Worm (Caenorhabditis elegans) whole organism, late embryonic: ENCODE results near the gene wdr-48.

Experiments used
- C38D4.7 ChIP-seq: fragments of 200-800 bp; sonication (Bioruptor generic); optimal IDR thresholded peaks from 2 replicates; lab custom pipeline; 2018; ENCODE audit warnings: mild to moderate bottlenecking, missing genetic modification characterization, moderate library complexity, missing compliant biosample characterization
- F13H6.1 ChIP-seq: sonication (generic microtip); optimal IDR thresholded peaks from 2 replicates; lab custom pipeline; 2016; ENCODE audit warnings: missing genetic modification characterization, missing compliant biosample characterization
- K02D7.2 ChIP-seq: sonication (generic microtip); optimal IDR thresholded peaks from 2 replicates; lab custom pipeline; 2017; ENCODE audit warnings: mild to moderate bottlenecking, missing genetic modification characterization, missing compliant biosample characterization
- K09A11.1 ChIP-seq: sonication (generic microtip); optimal IDR thresholded peaks from 2 replicates; lab custom pipeline; 2017; ENCODE audit warnings: antibody characterized with exemption, mild to moderate bottlenecking, missing genetic modification characterization, missing compliant biosample characterization; ENCODE audit not compliant: insufficient read depth
- T23F11.4 ChIP-seq: fragments of 200-800 bp; sonication (Bioruptor generic); optimal IDR thresholded peaks from 2 replicates; lab custom pipeline; 2018; ENCODE audit warnings: mild to moderate bottlenecking, missing genetic modification characterization, missing compliant biosample characterization
- Y22D7AL.16 ChIP-seq: sonication (generic microtip); optimal IDR thresholded peaks from 2 replicates; lab custom pipeline; 2016; ENCODE audit warnings: missing genetic modification characterization, missing compliant biosample characterization
- ceh-18 ChIP-seq: sonication (generic microtip); optimal IDR thresholded peaks from 2 replicates; lab custom pipeline; 2016; ENCODE audit warnings: missing genetic modification characterization, missing compliant biosample characterization
- ceh-19 ChIP-seq: fragments of 200-800 bp; sonication (Bioruptor generic); optimal IDR thresholded peaks from 2 replicates; lab custom pipeline; 2018; ENCODE audit warnings: mild to moderate bottlenecking, missing genetic modification characterization, missing compliant biosample characterization
- ceh-2 ChIP-seq: sonication (generic microtip); optimal IDR thresholded peaks from 2 replicates; lab custom pipeline; 2016; ENCODE audit warnings: missing genotype, missing genetic modification characterization, missing compliant biosample characterization
- ceh-22 ChIP-seq: sonication (generic microtip); optimal IDR thresholded peaks from 2 replicates; lab custom pipeline; 2017; ENCODE audit warnings: missing biosample characterization, missing genetic modification characterization
- ceh-24 ChIP-seq: sonication (generic microtip); optimal IDR thresholded peaks from 2 replicates; lab custom pipeline; 2016; ENCODE audit warnings: mild to moderate bottlenecking, missing genetic modification characterization, missing compliant biosample characterization
- ceh-34 ChIP-seq: sonication (generic microtip); optimal IDR thresholded peaks from 2 replicates; lab custom pipeline; 2016; ENCODE audit warnings: mild to moderate bottlenecking, missing genetic modification characterization, missing compliant biosample characterization
- ceh-6 ChIP-seq: fragments of 200-800 bp; sonication (Bioruptor generic); optimal IDR thresholded peaks from 2 replicates; lab custom pipeline; 2018; ENCODE audit warnings: mild to moderate bottlenecking, missing genetic modification characterization, missing compliant biosample characterization
- dmd-4 ChIP-seq: sonication (generic microtip); optimal IDR thresholded peaks from 2 replicates; lab custom pipeline; 2016; ENCODE audit warnings: borderline replicate concordance, missing genetic modification characterization, missing compliant biosample characterization
- dve-1 ChIP-seq: sonication (generic microtip); optimal IDR thresholded peaks from 2 replicates; lab custom pipeline; 2017; ENCODE audit warnings: antibody characterized with exemption, mild to moderate bottlenecking, missing genetic modification characterization, missing compliant biosample characterization
- elt-2 ChIP-seq: sonication (generic microtip); optimal IDR thresholded peaks from 2 replicates; lab custom pipeline; 2016; ENCODE audit warnings: missing genetic modification reagents, missing genetic modification characterization, missing compliant biosample characterization
- eyg-1 ChIP-seq: sonication (generic microtip); optimal IDR thresholded peaks from 2 replicates; lab custom pipeline; 2016; ENCODE audit warnings: missing genotype, missing genetic modification characterization, missing compliant biosample characterization
- fkh-10 ChIP-seq: fragments of 150-350 bp; optimal IDR thresholded peaks from 2 replicates; lab custom pipeline; 2014; ENCODE audit warnings: missing biosample characterization, missing genetic modification reagents, missing genetic modification characterization
- gmeb-2 ChIP-seq: sonication (generic microtip); optimal IDR thresholded peaks from 2 replicates; lab custom pipeline; 2016; ENCODE audit warnings: missing genetic modification characterization, inconsistent platforms, missing compliant biosample characterization
- hlh-13 ChIP-seq: fragments of 200-800 bp; sonication (Bioruptor generic); optimal IDR thresholded peaks from 2 replicates; lab custom pipeline; 2018; ENCODE audit warnings: mild to moderate bottlenecking, missing genetic modification characterization, missing compliant biosample characterization
- hlh-15 ChIP-seq: sonication (generic microtip); optimal IDR thresholded peaks from 2 replicates; lab custom pipeline; 2016; ENCODE audit warnings: missing genetic modification characterization, missing compliant biosample characterization
- nfya-1 ChIP-seq: sonication (generic microtip); optimal IDR thresholded peaks from 2 replicates; lab custom pipeline; 2017; ENCODE audit warnings: missing genetic modification characterization, mild to moderate bottlenecking, missing compliant biosample characterization, antibody characterized with exemption, moderate library complexity
- nhr-11 ChIP-seq: fragments of 150-350 bp; optimal IDR thresholded peaks from 2 replicates; lab custom pipeline; 2014; ENCODE audit warnings: missing biosample characterization, missing genetic modification characterization
- nhr-232 ChIP-seq: sonication (generic microtip); optimal IDR thresholded peaks from 2 replicates; lab custom pipeline; 2016; ENCODE audit warnings: missing genetic modification characterization, missing compliant biosample characterization
- pax-1 ChIP-seq: fragments of 150-350 bp; optimal IDR thresholded peaks from 2 replicates; lab custom pipeline; 2014; ENCODE audit warnings: missing biosample characterization, missing genetic modification characterization
- pha-4 ChIP-seq: fragments of 150-350 bp; optimal IDR thresholded peaks from 2 replicates; lab custom pipeline; 2018; ENCODE audit warnings: missing biosample characterization, missing genetic modification reagents, missing genetic modification characterization
- pqm-1 ChIP-seq: sonication (generic microtip); optimal IDR thresholded peaks from 2 replicates; lab custom pipeline; 2016; ENCODE audit warnings: missing genetic modification characterization, missing compliant biosample characterization
- pros-1 ChIP-seq: fragments of 150-350 bp; optimal IDR thresholded peaks from 2 replicates; lab custom pipeline; 2014; ENCODE audit warnings: missing biosample characterization, missing genetic modification reagents, missing genetic modification characterization
- ref-2 ChIP-seq: sonication (generic microtip); optimal IDR thresholded peaks from 2 replicates; lab custom pipeline; 2016; ENCODE audit warnings: missing genetic modification characterization, missing compliant biosample characterization
- rnt-1 ChIP-seq: sonication (generic microtip); optimal IDR thresholded peaks from 2 replicates; lab custom pipeline; 2016; ENCODE audit warnings: missing genetic modification characterization, missing compliant biosample characterization
- sox-2 ChIP-seq: fragments of 200-800 bp; sonication (Bioruptor generic); IDR thresholded peaks from 2 replicates; pipeline ENCODE4 v1.3.6; 2022; ENCODE audit warnings: missing genetic modification reagents, missing genetic modification characterization, missing compliant biosample characterization
- unc-42 ChIP-seq: sonication (generic microtip); optimal IDR thresholded peaks from 2 replicates; lab custom pipeline; 2016; ENCODE audit warnings: missing genotype, missing genetic modification characterization, missing compliant biosample characterization
- zip-5 ChIP-seq: sonication (generic microtip); optimal IDR thresholded peaks from 2 replicates; lab custom pipeline; 2016; ENCODE audit warnings: missing genetic modification characterization, missing compliant biosample characterization

wdr-48 gene

ce11 chrIII:4616071-4616571 lies 37.5 kb downstream of the wdr-48 start, which contains the start of gene lips-3:
lips-3 (plus strand) TSS chrIII:4616528.
- TF ChIP-seq F13H6.1 (tag; lab: Kevin White, UChicago) (peak; percentile 1), pax-1 (tag; lab: Kevin White, UChicago) (no peak)
- TF ChIP-seq, all 69 proteins: peak for 1

- no peak for TF ChIP-seq Y22D7AL.16 (tag; lab: Kevin White, UChicago)
- TF ChIP-seq nfya-1 (tag; lab: Kevin White, UChicago), result no peak
- TF ChIP-seq sox-2 (GFP tag; lab: Robert Waterston, UW), result no peak
- no peak for TF ChIP-seq ceh-24 (tag; lab: Kevin White, UChicago)
- peak; percentile 45 for TF ChIP-seq unc-42 (tag; lab: Kevin White, UChicago)
- TF ChIP-seq K09A11.1 (tag; lab: Kevin White, UChicago), result no peak
- TF ChIP-seq ref-2, result no peak
These were observed 43.9 kb downstream of the wdr-48 start, which contains the start of gene lron-5 for ce11 chrIII:4622375-4623130. lron-5 (plus strand) TSS chrIII:4623029.

- TF ChIP-seq pros-1, result no peak
- no peak for TF ChIP-seq ceh-34 (tag; lab: Kevin White, UChicago)
- no peak for TF ChIP-seq nhr-11 (tag; lab: Kevin White, UChicago)
- peak; percentile 61 for TF ChIP-seq ceh-19 (GFP tag; lab: Kevin White, UChicago)
- TF ChIP-seq ceh-6, result peak; percentile 42
- peak; percentile 28 for TF ChIP-seq gmeb-2 (tag; lab: Kevin White, UChicago)
- TF ChIP-seq hlh-15, result no peak
- TF ChIP-seq unc-42 (tag; lab: Kevin White, UChicago), result peak; percentile 2
- no peak for TF ChIP-seq pqm-1
- no peak for TF ChIP-seq rnt-1
- no peak for TF ChIP-seq nhr-232 (tag; lab: Kevin White, UChicago)
- TF ChIP-seq ceh-22, result no peak
- TF ChIP-seq K02D7.2, result peak; percentile 46
- TF ChIP-seq eyg-1 (tag; lab: Kevin White, UChicago), result no peak
- TF ChIP-seq C38D4.7 (GFP tag; lab: Kevin White, UChicago), result peak; percentile 45
These were observed 47.7 kb downstream of the wdr-48 start for ce11 chrIII:4626148-4626922.

- TF ChIP-seq ceh-2 (tag; lab: Kevin White, UChicago) (no peak), T23F11.4 (GFP tag; lab: Kevin White, UChicago) (no peak), ceh-19 (GFP tag; lab: Kevin White, UChicago) (no peak), sox-2 (GFP tag; lab: Robert Waterston, UW) (no peak), fkh-10 (no peak), hlh-13 (GFP tag; lab: Kevin White, UChicago) (no peak), unc-42 (tag; lab: Kevin White, UChicago) (no peak), K09A11.1 (tag; lab: Kevin White, UChicago) (no peak), ceh-22 (no peak), hlh-15 (no peak), elt-2 (tag; lab: Kevin White, UChicago) (no peak), pha-4 (tag; lab: Kevin White, UChicago) (no peak), ceh-18 (tag; lab: Kevin White, UChicago) (no peak), eyg-1 (tag; lab: Kevin White, UChicago) (no peak), K02D7.2 (no peak), dmd-4 (tag; lab: Kevin White, UChicago) (no peak), nfya-1 (tag; lab: Kevin White, UChicago) (no peak), dve-1 (tag; lab: Kevin White, UChicago) (no peak), zip-5 (tag; lab: Kevin White, UChicago) (no peak)
- TF ChIP-seq, all 69 proteins: peak for 0
These were observed 49.5 kb downstream of the wdr-48 start, which contains the start of gene clec-151 for ce11 chrIII:4628165-4628564. clec-151 (plus strand) TSS chrIII:4628465.
